Worm (Caenorhabditis elegans): ENCODE data around the gene gldi-6.

Gene gldi-6

DNA sequence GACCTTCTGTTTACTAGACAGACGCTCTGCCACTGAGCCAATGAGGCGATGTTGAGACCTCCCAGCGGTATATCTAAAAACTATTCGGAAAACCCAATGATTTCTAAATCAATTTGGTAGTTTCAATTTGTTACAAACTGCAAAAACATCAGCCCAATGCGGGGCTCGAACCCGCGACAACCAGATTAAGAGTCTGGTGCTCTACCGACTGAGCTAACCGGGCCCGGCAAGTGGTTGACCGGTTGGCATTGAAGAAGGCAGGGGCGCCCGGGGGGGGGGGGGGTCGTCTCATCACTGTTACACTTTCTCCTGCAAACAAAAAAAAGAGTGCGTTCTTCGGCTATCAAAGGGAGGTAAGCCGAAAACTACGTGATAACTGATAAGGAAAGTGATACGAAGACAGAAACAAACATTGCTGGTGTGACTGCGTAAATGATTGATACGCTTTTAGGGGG is 7.5 kb upstream of the gldi-6 start:
- TF ChIP-seq sea-1 (GFP tag; conservative IDR thresholded peaks at IDR 0.05) (peak; percentile 52; the same call in 1 of the 2 replicates), tra-4 (tag; optimal IDR thresholded peaks at IDR 0.05) (no peak), flt-1 (GFP tag; IDR thresholded peaks at IDR 0.05) (peak; percentile 73), aly-1 (tag; optimal IDR thresholded peaks at IDR 0.05) (peak; percentile 67), ceh-36 (tag; optimal IDR thresholded peaks at IDR 0.05) (peak; percentile 76), tbx-37 (GFP tag; conservative IDR thresholded peaks at IDR 0.05) (peak; percentile 48), pes-1 (GFP tag; IDR thresholded peaks at IDR 0.05) (peak; percentile 84), hmg-4 (GFP tag; optimal IDR thresholded peaks at IDR 0.05) (peak; percentile 71), tbx-11 (GFP tag; IDR thresholded peaks at IDR 0.05) (peak; percentile 67), ceh-13 (GFP tag; optimal IDR thresholded peaks at IDR 0.05) (peak; percentile 35), scrt-1 (GFP tag; IDR thresholded peaks at IDR 0.05) (peak; percentile 74), B0310.2 (tag; optimal IDR thresholded peaks at IDR 0.05) (peak; percentile 70), ets-7 (tag; optimal IDR thresholded peaks at IDR 0.05) (peak; percentile 39), hnd-1 (tag; optimal IDR thresholded peaks at IDR 0.05) (peak; percentile 62), ama-1 (optimal IDR thresholded peaks at IDR 0.05) (no peak), F13C5.2 (tag; optimal IDR thresholded peaks at IDR 0.05) (peak; percentile 13), hmbx-1 (tag; optimal IDR thresholded peaks at IDR 0.05) (no peak)

DNA sequence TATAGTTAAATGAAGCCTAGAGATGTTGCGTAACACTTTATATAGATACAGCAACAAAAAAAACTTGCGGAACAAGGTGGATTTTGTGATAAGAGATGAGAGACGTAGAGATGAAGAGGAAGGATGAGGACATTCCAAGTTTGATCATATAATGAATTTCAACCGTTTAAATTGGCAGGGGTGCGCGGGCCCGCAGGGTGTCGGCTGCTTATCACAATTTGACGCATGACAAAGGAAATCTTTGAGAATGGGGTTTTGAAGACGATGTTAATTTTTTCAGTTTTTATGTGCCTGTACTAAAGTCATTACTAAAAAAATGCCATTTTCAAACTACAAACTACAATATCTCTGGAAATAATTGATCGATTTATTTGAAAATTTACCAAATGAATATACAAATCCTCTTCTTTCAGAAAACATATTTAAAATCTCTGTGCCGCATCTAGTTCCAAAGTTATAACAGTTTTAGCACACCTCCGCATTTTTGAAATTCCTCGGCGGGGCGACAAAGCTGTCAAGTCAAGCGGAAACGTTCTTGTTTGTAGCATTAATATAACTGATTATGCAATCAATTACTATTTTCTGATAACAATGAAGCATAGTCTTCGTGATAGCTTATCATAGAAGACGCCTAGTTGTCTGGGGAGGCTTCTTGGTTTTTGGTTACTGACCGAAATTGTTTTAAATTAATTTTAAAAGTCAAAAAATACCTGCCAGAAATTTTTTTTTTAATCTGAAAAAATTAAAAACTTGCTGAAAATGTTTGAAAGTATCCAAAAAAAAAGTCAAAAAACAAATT is 6.7 kb upstream of the gldi-6 start:
- no peak for TF ChIP-seq hmbx-1 (tag; optimal IDR thresholded peaks at IDR 0.05)
- TF ChIP-seq hnd-1 (tag; optimal IDR thresholded peaks at IDR 0.05) = no peak
- no peak for TF ChIP-seq aly-1 (tag; optimal IDR thresholded peaks at IDR 0.05)
- TF ChIP-seq B0310.2 (tag; optimal IDR thresholded peaks at IDR 0.05) = no peak
- TF ChIP-seq ceh-36 (tag; optimal IDR thresholded peaks at IDR 0.05) = no peak
- TF ChIP-seq tbx-37 (GFP tag; conservative IDR thresholded peaks at IDR 0.05) = no peak
- no peak for TF ChIP-seq ama-1 (optimal IDR thresholded peaks at IDR 0.05)

DNA sequence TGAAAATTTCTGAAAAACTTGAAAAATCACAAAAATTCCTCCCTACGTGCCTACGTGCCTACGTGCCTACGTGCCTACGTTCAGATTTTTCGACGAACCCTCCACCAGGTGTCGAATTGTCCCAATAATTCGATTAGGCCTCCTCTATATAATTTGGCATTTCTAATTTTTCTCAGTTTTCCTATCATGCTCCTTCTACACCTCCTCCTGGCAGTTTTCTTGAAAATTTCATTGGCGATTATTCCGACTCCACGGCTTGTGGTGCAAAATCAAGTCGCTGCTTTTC is 6.2 kb upstream of the gldi-6 start, which contains the start of gene C16C8.17:
TSS of gene C16C8.17 (plus strand) at position 187 of the 286 bp plus-strand sequence.
- no peak for TF ChIP-seq flt-1 (GFP tag; IDR thresholded peaks at IDR 0.05)
- no peak for TF ChIP-seq hmbx-1 (tag; optimal IDR thresholded peaks at IDR 0.05)
- no peak for TF ChIP-seq tbx-11 (GFP tag; IDR thresholded peaks at IDR 0.05)
- TF ChIP-seq F13C5.2 (tag; optimal IDR thresholded peaks at IDR 0.05) = no peak
- no peak for TF ChIP-seq aly-1 (tag; optimal IDR thresholded peaks at IDR 0.05)
- no peak for TF ChIP-seq B0310.2 (tag; optimal IDR thresholded peaks at IDR 0.05)
- TF ChIP-seq ets-7 (tag; optimal IDR thresholded peaks at IDR 0.05) = no peak
- no peak for TF ChIP-seq sea-1 (GFP tag; conservative IDR thresholded peaks at IDR 0.05)
- no peak for TF ChIP-seq hmg-4 (GFP tag; optimal IDR thresholded peaks at IDR 0.05)
- no peak for TF ChIP-seq pes-1 (GFP tag; IDR thresholded peaks at IDR 0.05)
- TF ChIP-seq tra-4 (tag; optimal IDR thresholded peaks at IDR 0.05) = no peak
- TF ChIP-seq scrt-1 (GFP tag; IDR thresholded peaks at IDR 0.05) = no peak
- TF ChIP-seq ceh-36 (tag; optimal IDR thresholded peaks at IDR 0.05) = no peak
- TF ChIP-seq ceh-13 (GFP tag; optimal IDR thresholded peaks at IDR 0.05) = no peak

DNA sequence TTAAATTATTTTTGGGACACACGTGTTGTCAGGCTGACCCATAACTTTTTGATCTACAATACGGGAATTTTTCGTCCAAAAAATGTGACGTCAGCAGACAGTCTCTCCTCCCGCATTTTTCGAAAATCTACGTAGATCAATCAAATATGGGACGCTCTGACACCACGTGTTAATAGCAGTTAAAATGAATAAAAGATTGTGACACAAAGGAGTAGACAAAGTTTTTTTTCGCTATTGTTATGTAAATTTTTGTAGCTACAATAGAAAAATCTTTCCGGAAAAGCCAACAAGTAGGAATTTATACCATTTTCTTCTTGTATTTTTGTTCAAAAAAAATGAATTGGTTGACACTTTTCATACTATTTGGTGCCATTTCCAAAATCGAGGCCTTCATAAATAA is 5.4 kb upstream of the gldi-6 start, which contains the start of gene C16C8.27:
TSS of gene C16C8.27 (plus strand) at position 301 of the 400 bp plus-strand sequence.
- TF ChIP-seq flt-1 (GFP tag; IDR thresholded peaks at IDR 0.05) = no peak
- TF ChIP-seq F13C5.2 (tag; optimal IDR thresholded peaks at IDR 0.05) = no peak
- TF ChIP-seq pes-1 (GFP tag; IDR thresholded peaks at IDR 0.05) = no peak
- TF ChIP-seq aly-1 (tag; optimal IDR thresholded peaks at IDR 0.05) = no peak
- TF ChIP-seq ceh-36 (tag; optimal IDR thresholded peaks at IDR 0.05) = no peak
- TF ChIP-seq ceh-13 (GFP tag; optimal IDR thresholded peaks at IDR 0.05) = no peak
- TF ChIP-seq tra-4 (tag; optimal IDR thresholded peaks at IDR 0.05) = no peak
- no peak for TF ChIP-seq scrt-1 (GFP tag; IDR thresholded peaks at IDR 0.05)
- no peak for TF ChIP-seq ets-7 (tag; optimal IDR thresholded peaks at IDR 0.05)

DNA sequence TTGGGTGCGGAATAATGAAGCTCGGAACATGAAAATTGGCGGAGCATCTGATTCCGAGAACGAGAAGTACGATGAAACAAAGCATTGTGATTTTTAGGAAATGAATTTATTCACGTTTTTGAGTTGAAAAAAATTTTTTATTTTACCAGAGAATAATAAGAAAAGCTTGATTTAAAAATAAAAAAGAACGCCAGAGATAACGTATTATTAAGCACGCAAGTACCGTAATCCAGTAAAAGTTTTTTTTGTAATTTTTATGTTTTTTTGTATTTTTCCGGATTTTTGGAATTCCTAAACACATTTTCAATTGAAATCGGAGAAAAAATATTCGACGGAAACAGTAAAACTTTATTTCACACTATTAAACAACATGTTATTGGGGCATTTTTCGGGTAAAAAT is 3.6 kb upstream of the gldi-6 start, which contains the start of gene C16C8.22:
TSS of gene C16C8.22 (minus strand) at position 101 of the 400 bp plus-strand sequence.
- no peak for TF ChIP-seq flt-1 (GFP tag; IDR thresholded peaks at IDR 0.05)

DNA sequence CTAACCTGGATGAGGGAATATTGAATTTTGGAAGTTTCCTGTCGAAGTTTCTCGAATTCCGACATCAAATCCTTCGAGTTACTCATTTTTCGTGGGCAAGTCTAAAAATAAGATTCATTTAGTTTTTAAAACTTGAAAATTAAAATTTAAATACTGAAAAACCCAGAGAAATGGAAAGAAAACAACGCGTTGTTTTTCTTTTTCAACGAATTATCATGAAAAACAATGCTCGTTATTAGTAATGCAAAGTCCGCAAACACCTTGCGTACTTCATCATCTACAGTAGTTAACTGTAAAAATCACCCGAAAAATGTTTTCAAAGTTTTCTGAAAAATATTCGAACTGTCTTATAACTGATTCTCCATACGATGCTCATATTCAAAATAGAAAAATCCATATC is 2.5 kb upstream of the gldi-6 start, which contains the start of gene C16C8.4:
TSS of gene C16C8.4 (minus strand) at position 101 of the 400 bp plus-strand sequence.
- no peak for TF ChIP-seq hmbx-1 (tag; optimal IDR thresholded peaks at IDR 0.05)
- TF ChIP-seq B0310.2 (tag; optimal IDR thresholded peaks at IDR 0.05) = no peak
- TF ChIP-seq tbx-37 (GFP tag; conservative IDR thresholded peaks at IDR 0.05) = no peak
- no peak for TF ChIP-seq pes-1 (GFP tag; IDR thresholded peaks at IDR 0.05)
- TF ChIP-seq ama-1 (optimal IDR thresholded peaks at IDR 0.05) = no peak
- TF ChIP-seq sea-1 (GFP tag; conservative IDR thresholded peaks at IDR 0.05) = no peak

DNA sequence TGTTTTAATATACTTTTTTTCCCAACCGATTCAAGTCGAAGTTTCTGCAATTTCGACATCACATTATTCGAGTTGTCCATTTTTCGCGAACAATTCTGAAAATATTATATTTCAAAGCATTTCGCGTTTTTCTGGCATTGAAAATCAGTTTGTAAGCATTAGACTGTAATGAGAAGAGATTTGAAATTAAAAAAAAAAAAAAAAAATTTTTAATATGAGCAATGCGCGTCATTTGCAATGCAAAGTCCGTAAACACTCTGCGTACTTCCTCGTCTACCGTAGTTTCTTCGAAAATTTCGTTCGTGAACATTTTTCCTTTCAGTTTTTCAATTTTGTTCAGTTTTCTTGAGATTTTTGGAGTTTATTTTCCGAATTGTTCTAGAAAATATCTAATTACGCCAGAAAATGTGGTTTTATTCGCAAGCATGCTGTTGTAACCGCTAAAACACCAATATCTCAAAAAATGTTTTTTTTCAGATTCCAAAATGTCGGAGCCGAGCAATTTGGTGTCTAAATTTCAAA is 1.4 kb upstream of the gldi-6 start, which contains the start of the genes C16C8.5 and C16C8.16:
TSS of gene C16C8.5 (minus strand) at position 101 of the 522 bp plus-strand sequence.
TSS of gene C16C8.16 (plus strand) at position 472 of the 522 bp plus-strand sequence.
- TF ChIP-seq sea-1 (GFP tag; conservative IDR thresholded peaks at IDR 0.05) (no peak), ceh-36 (tag; optimal IDR thresholded peaks at IDR 0.05) (no peak), hmbx-1 (tag; optimal IDR thresholded peaks at IDR 0.05) (no peak), hmg-4 (GFP tag; optimal IDR thresholded peaks at IDR 0.05) (no peak), ama-1 (optimal IDR thresholded peaks at IDR 0.05) (no peak), flt-1 (GFP tag; IDR thresholded peaks at IDR 0.05) (no peak), ets-7 (tag; optimal IDR thresholded peaks at IDR 0.05) (no peak)

DNA sequence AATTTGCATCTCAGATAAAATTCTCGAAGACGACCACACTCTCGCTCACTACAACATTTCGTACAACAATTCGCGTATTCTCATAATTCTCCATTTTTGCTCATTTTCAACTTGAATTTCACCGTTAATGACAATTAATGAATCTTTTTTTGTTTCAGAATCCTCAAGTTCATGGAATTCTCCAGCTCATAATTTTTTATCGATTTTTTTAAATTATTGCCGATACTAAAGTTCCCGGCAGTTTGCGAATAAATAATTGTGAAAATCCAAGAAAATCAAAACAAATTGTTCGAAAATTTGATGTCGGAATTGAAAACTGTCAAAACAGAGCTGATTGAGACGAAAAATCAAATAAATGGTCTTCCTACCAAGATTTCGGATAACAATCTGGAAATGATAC is 1.2 kb downstream of the gldi-6 start, which contains the start of gene C16C8.21:
TSS of gene C16C8.21 (plus strand) at position 301 of the 400 bp plus-strand sequence.
- TF ChIP-seq flt-1 (GFP tag; IDR thresholded peaks at IDR 0.05) = no peak
- no peak for TF ChIP-seq F13C5.2 (tag; optimal IDR thresholded peaks at IDR 0.05)
- no peak for TF ChIP-seq ama-1 (optimal IDR thresholded peaks at IDR 0.05)
- no peak for TF ChIP-seq ceh-13 (GFP tag; optimal IDR thresholded peaks at IDR 0.05)
- TF ChIP-seq pes-1 (GFP tag; IDR thresholded peaks at IDR 0.05) = no peak
- no peak for TF ChIP-seq B0310.2 (tag; optimal IDR thresholded peaks at IDR 0.05)
- no peak for TF ChIP-seq hmbx-1 (tag; optimal IDR thresholded peaks at IDR 0.05)
- TF ChIP-seq aly-1 (tag; optimal IDR thresholded peaks at IDR 0.05) = no peak
- no peak for TF ChIP-seq tbx-11 (GFP tag; IDR thresholded peaks at IDR 0.05)
- TF ChIP-seq hnd-1 (tag; optimal IDR thresholded peaks at IDR 0.05) = no peak
- no peak for TF ChIP-seq tra-4 (tag; optimal IDR thresholded peaks at IDR 0.05)
- no peak for TF ChIP-seq ceh-36 (tag; optimal IDR thresholded peaks at IDR 0.05)
- no peak for TF ChIP-seq ets-7 (tag; optimal IDR thresholded peaks at IDR 0.05)
- no peak for TF ChIP-seq tbx-37 (GFP tag; conservative IDR thresholded peaks at IDR 0.05)
